Worm (Caenorhabditis elegans): ENCODE measurements around the gene bbs-4.

DNA sequence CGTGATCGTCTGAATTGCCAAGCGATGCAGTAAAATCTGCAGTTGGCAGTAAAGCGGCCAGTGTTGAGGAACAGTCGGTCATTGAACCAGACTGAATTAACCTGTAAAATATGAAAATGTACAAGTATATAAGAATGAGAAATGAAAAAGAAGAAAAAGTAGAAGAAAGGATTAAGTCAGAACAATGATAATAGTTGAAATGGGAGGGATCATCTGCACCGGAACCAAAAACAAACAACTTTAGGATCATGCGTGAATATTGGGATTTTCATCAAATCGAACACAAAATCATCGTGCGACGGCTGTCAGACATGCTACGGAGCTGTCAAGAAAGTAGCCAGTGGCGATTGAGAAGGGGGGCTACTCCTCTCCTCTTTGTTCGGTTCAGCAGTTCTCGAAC, 25.0 kb upstream of the bbs-4 start, which contains the start of gene gei-13:
- TF ChIP-seq sea-1 (GFP tag; conservative IDR thresholded peaks at IDR 0.05) = no peak
- TF ChIP-seq scrt-1 (GFP tag; IDR thresholded peaks at IDR 0.05) = no peak
- TF ChIP-seq ceh-36 (tag; optimal IDR thresholded peaks at IDR 0.05) = no peak
- TF ChIP-seq ama-1 (optimal IDR thresholded peaks at IDR 0.05) = no peak
- no peak for TF ChIP-seq F13C5.2 (tag; optimal IDR thresholded peaks at IDR 0.05)
- no peak for TF ChIP-seq aly-1 (tag; optimal IDR thresholded peaks at IDR 0.05)
- no peak for TF ChIP-seq flt-1 (GFP tag; IDR thresholded peaks at IDR 0.05)
- no peak for TF ChIP-seq ets-7 (tag; optimal IDR thresholded peaks at IDR 0.05)
- TF ChIP-seq tra-4 (tag; optimal IDR thresholded peaks at IDR 0.05) = no peak
- TF ChIP-seq B0310.2 (tag; optimal IDR thresholded peaks at IDR 0.05) = no peak

All from whole organism, early embryonic.